Fruit fly (Drosophila melanogaster): ENCODE results near the gene parvin.

dm6 chrX:19773734-19774702 is 28.2 kb downstream of the parvin start:
- TF ChIP-seq CG8478 (optimal IDR thresholded peaks at IDR 0.05) (no peak), CTCF (optimal IDR thresholded peaks at IDR 0.05) (no peak)
